Fruit fly (Drosophila melanogaster): ENCODE data around the gene CG42512.

DNA sequence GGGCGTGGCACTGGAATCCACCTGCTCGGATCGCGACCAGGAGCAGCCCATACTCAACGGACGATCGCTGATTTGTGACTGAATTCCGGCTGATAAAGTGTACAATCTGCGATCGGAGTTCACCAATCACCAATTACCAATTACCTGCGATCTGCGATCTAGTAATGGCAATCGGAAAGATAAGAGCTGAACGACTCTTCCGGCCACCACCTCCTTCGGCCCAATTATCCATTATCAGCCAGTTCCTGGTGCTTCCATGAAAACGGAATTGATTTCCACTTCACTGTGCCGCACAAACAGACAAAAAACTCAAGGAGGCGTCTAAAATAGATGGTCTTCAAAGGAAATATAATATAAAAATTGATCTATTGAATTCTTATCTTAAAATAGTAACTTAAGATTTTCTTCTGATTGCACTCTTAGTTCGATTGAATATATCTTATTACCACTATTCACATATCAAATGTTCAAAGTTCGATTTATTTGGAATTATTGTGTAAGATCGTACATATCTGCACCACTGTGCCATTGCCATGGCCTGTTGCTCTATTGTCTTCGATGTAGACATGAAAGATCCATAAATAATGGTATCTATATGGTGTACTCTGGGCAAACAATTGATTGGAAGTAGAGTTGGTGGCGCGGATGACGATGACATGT is 13.4 kb downstream of the CG42512 start, which contains the start of gene CG15865:
- no peak for TF ChIP-seq usp (GFP tag; optimal IDR thresholded peaks at IDR 0.05)
- TF ChIP-seq pan (optimal IDR thresholded peaks at IDR 0.05), result no peak

Data from whole organism.